Worm (Caenorhabditis elegans) whole organism, L4 larva: Measurements from ENCODE around the gene C47D12.4.

Experiments
- D1046.2 ChIP-seq: fragments of 200-800 bp; sonication (Bioruptor generic); IDR thresholded peaks from 2 replicates; pipeline ENCODE4 v1.3.6; 2022; ENCODE audit warnings: missing genetic modification characterization, missing compliant biosample characterization
- F44E2.7 ChIP-seq: fragments of 200-800 bp; sonication (Bioruptor generic); IDR thresholded peaks from 2 replicates; pipeline ENCODE4 v2.1.2; 2022; ENCODE audit warnings: missing genetic modification characterization, missing compliant biosample characterization
- F49E8.2 ChIP-seq: sonication (generic microtip); optimal IDR thresholded peaks from 2 replicates; lab custom pipeline; 2016; ENCODE audit warnings: missing compliant biosample characterization, mild to moderate bottlenecking, missing genetic modification characterization, borderline replicate concordance
- T26A8.4 ChIP-seq: fragments of 200-800 bp; sonication (Bioruptor generic); IDR thresholded peaks from 2 replicates; pipeline ENCODE4 v1.3.6; 2022; ENCODE audit warnings: missing genetic modification characterization, missing compliant biosample characterization
- aly-2 ChIP-seq: sonication (generic microtip); optimal IDR thresholded peaks from 2 replicates; lab custom pipeline; 2018; ENCODE audit warnings: missing biosample characterization, missing genetic modification characterization
- ama-1 ChIP-seq: fragments of 150-350 bp; optimal IDR thresholded peaks from 2 replicates; lab custom pipeline; 2014; ENCODE audit warnings: inconsistent platforms, mixed read lengths
- arid-1 ChIP-seq: fragments of 200-800 bp; sonication (Bioruptor generic); conservative IDR thresholded peaks from 2 replicates; pipeline ENCODE4 v1.3.6; 2022; ENCODE audit warnings: missing genetic modification reagents, missing genetic modification characterization, missing compliant biosample characterization
- ceh-20 ChIP-seq: fragments of 200-800 bp; sonication (Bioruptor generic); IDR thresholded peaks from 2 replicates; pipeline ENCODE4 v1.3.6; 2022; ENCODE audit warnings: missing genetic modification reagents, missing genetic modification characterization, missing compliant biosample characterization
- ceh-44 ChIP-seq: fragments of 200-800 bp; sonication (Bioruptor generic); IDR thresholded peaks from 2 replicates; pipeline ENCODE4 v1.3.6; 2022; ENCODE audit warnings: missing genetic modification reagents, missing genetic modification characterization, missing compliant biosample characterization
- ces-1 ChIP-seq: fragments of 150-350 bp; sonication (generic microtip); optimal IDR thresholded peaks from 4 replicates; lab custom pipeline; 2014; ENCODE audit warnings: missing biosample characterization, missing genetic modification reagents, missing genetic modification characterization
- ctbp-1 ChIP-seq: fragments of 200-800 bp; sonication (Bioruptor generic); IDR thresholded peaks from 2 replicates; pipeline ENCODE4 v1.3.6; 2022; ENCODE audit warnings: missing genetic modification reagents, missing genetic modification characterization, missing compliant biosample characterization
- daf-12 ChIP-seq: fragments of 150-350 bp; optimal IDR thresholded peaks from 2 replicates; lab custom pipeline; 2014; ENCODE audit warnings: missing biosample characterization, missing genetic modification reagents, missing genetic modification characterization
- daf-19 ChIP-seq: fragments of 200-800 bp; sonication (Bioruptor generic); conservative IDR thresholded peaks from 2 replicates; pipeline ENCODE4 v1.3.6; 2022; ENCODE audit warnings: missing genetic modification characterization, missing compliant biosample characterization
- dmd-6 ChIP-seq: fragments of 200-800 bp; sonication (Bioruptor generic); IDR thresholded peaks from 2 replicates; pipeline ENCODE4 v1.3.6; 2022; ENCODE audit warnings: missing genetic modification reagents, missing genetic modification characterization, missing compliant biosample characterization
- dmd-8 ChIP-seq: fragments of 200-800 bp; sonication (Bioruptor generic); IDR thresholded peaks from 2 replicates; pipeline ENCODE4 v1.3.6; 2022; ENCODE audit warnings: missing genetic modification characterization, missing compliant biosample characterization
- dmd-9 ChIP-seq: fragments of 200-800 bp; sonication (Bioruptor generic); IDR thresholded peaks from 2 replicates; pipeline ENCODE4 v1.3.6; 2022; ENCODE audit warnings: missing genetic modification reagents, missing genetic modification characterization, missing compliant biosample characterization
- dpl-1 ChIP-seq: fragments of 150-350 bp; optimal IDR thresholded peaks from 2 replicates; lab custom pipeline; 2014; ENCODE audit warnings: missing biosample characterization, missing genetic modification reagents, missing genetic modification characterization
- duxl-1 ChIP-seq: sonication (generic microtip); optimal IDR thresholded peaks from 2 replicates; lab custom pipeline; 2016; ENCODE audit warnings: mild to moderate bottlenecking, missing genetic modification characterization, moderate library complexity, missing compliant biosample characterization; ENCODE audit not compliant: poor library complexity
- egl-27 ChIP-seq: sonication (generic microtip); optimal IDR thresholded peaks from 3 replicates; lab custom pipeline; 2017; ENCODE audit warnings: missing biosample characterization, missing genetic modification reagents, missing genetic modification characterization
- fos-1 ChIP-seq: fragments of 150-350 bp; optimal IDR thresholded peaks from 2 replicates; lab custom pipeline; 2014; ENCODE audit warnings: missing biosample characterization, missing genetic modification characterization
- hlh-11 ChIP-seq: fragments of 200-800 bp; sonication (Bioruptor generic); optimal IDR thresholded peaks from 2 replicates; lab custom pipeline; 2018; ENCODE audit warnings: mild to moderate bottlenecking, missing genetic modification characterization, missing compliant biosample characterization
- hlh-30 ChIP-seq: sonication (generic microtip); optimal IDR thresholded peaks from 2 replicates; lab custom pipeline; 2017; ENCODE audit warnings: antibody characterized with exemption, mild to moderate bottlenecking, missing genetic modification characterization, missing compliant biosample characterization; ENCODE audit not compliant: insufficient read depth
- lim-7 ChIP-seq: fragments of 200-800 bp; sonication (Bioruptor generic); IDR thresholded peaks from 2 replicates; pipeline ENCODE4 v1.3.6; 2022; ENCODE audit warnings: missing genetic modification characterization, missing compliant biosample characterization
- lin-1 ChIP-seq: fragments of 200-800 bp; sonication (Bioruptor generic); IDR thresholded peaks from 2 replicates; pipeline ENCODE4 v1.3.6; 2022; ENCODE audit warnings: missing genetic modification reagents, missing genetic modification characterization, missing compliant biosample characterization
- lin-15B ChIP-seq: fragments of 150-350 bp; sonication (generic microtip); optimal IDR thresholded peaks from 3 replicates; lab custom pipeline; 2014; ENCODE audit warnings: missing biosample characterization, missing genetic modification characterization
- lin-29 ChIP-seq: fragments of 200-800 bp; sonication (Bioruptor generic); IDR thresholded peaks from 2 replicates; pipeline ENCODE4 v1.3.6; 2022; ENCODE audit warnings: missing genetic modification reagents, missing genetic modification characterization, missing compliant biosample characterization
- lsy-2 ChIP-seq, 2 experiments: fragments of 150-350 bp in 1 of 2; sonication (generic microtip) in 1 of 2; optimal IDR thresholded peaks; 2 replicates each; lab custom pipeline; 2014 to 2017; ENCODE audit warnings: missing biosample characterization in 2 of 2, missing genetic modification characterization in 2 of 2
- madf-9 ChIP-seq: fragments of 200-800 bp; sonication (Bioruptor generic); conservative IDR thresholded peaks from 2 replicates; pipeline ENCODE4 v1.3.6; 2022; ENCODE audit warnings: missing genetic modification reagents, missing genetic modification characterization, missing compliant biosample characterization
- mdt-29 ChIP-seq: fragments of 200-800 bp; sonication (Bioruptor generic); IDR thresholded peaks from 2 replicates; pipeline ENCODE4 v1.3.6; 2022; ENCODE audit warnings: missing genetic modification reagents, missing genetic modification characterization, missing compliant biosample characterization
- mes-2 ChIP-seq: sonication (generic microtip); optimal IDR thresholded peaks from 2 replicates; lab custom pipeline; 2016; ENCODE audit warnings: missing genotype, mild to moderate bottlenecking, missing genetic modification characterization, missing compliant biosample characterization; ENCODE audit not compliant: poor library complexity, severe bottlenecking
- mxl-3 ChIP-seq: fragments of 200-800 bp; sonication (Bioruptor generic); optimal IDR thresholded peaks from 2 replicates; lab custom pipeline; 2018; ENCODE audit warnings: mild to moderate bottlenecking, missing genetic modification characterization, missing compliant biosample characterization
- nhr-10 ChIP-seq: fragments of 150-350 bp; optimal IDR thresholded peaks from 2 replicates; lab custom pipeline; 2014; ENCODE audit warnings: missing biosample characterization, missing genetic modification characterization
- nhr-11 ChIP-seq: fragments of 150-350 bp; optimal IDR thresholded peaks from 2 replicates; lab custom pipeline; 2014; ENCODE audit warnings: missing biosample characterization, missing genetic modification characterization
- nhr-237 ChIP-seq: sonication (generic microtip); optimal IDR thresholded peaks from 2 replicates; lab custom pipeline; 2017; ENCODE audit warnings: missing biosample characterization, missing genetic modification characterization
- nhr-41 ChIP-seq: fragments of 200-800 bp; sonication (Bioruptor generic); IDR thresholded peaks from 2 replicates; pipeline ENCODE4 v1.3.6; 2022; ENCODE audit warnings: missing genetic modification reagents, missing genetic modification characterization, missing compliant biosample characterization
- nhr-48 ChIP-seq: sonication (generic microtip); optimal IDR thresholded peaks from 2 replicates; lab custom pipeline; 2016; ENCODE audit warnings: mild to moderate bottlenecking, missing genetic modification characterization, missing compliant biosample characterization
- nhr-6 ChIP-seq: fragments of 150-350 bp; optimal IDR thresholded peaks from 2 replicates; lab custom pipeline; 2014; ENCODE audit warnings: missing biosample characterization, missing genetic modification characterization
- nhr-77 ChIP-seq: fragments of 150-350 bp; optimal IDR thresholded peaks from 2 replicates; lab custom pipeline; 2014; ENCODE audit warnings: missing biosample characterization, missing genetic modification characterization
- pha-4 ChIP-seq, 2 experiments: fragments of 150-350 bp in 1 of 2; fragments of 200-800 bp in 1 of 2; sonication (Bioruptor generic) in 1 of 2; IDR thresholded peaks in 1 of 2; optimal IDR thresholded peaks in 1 of 2; 2 replicates each; pipeline versions ENCODE4 v1.3.6 to Lab custom; 2014 to 2022; ENCODE audit warnings: missing genetic modification characterization in 2 of 2, missing genetic modification reagents in 2 of 2, missing biosample characterization in 1 of 2, missing compliant biosample characterization in 1 of 2
- php-3 ChIP-seq: fragments of 200-800 bp; sonication (Bioruptor generic); IDR thresholded peaks from 2 replicates; pipeline ENCODE4 v1.3.6; 2022; ENCODE audit warnings: missing genetic modification reagents, missing genetic modification characterization, missing compliant biosample characterization
- pqm-1 ChIP-seq: sonication (generic microtip); optimal IDR thresholded peaks from 2 replicates; lab custom pipeline; 2017; ENCODE audit warnings: missing biosample characterization, missing genetic modification characterization
- rbr-2 ChIP-seq: sonication (generic microtip); optimal IDR thresholded peaks from 2 replicates; lab custom pipeline; 2016; ENCODE audit warnings: missing genotype, missing genetic modification characterization, missing compliant biosample characterization
- set-16 ChIP-seq: fragments of 200-800 bp; sonication (Bioruptor generic); IDR thresholded peaks from 2 replicates; pipeline ENCODE4 v1.3.6; 2022; ENCODE audit warnings: missing genetic modification reagents, missing genetic modification characterization, missing compliant biosample characterization
- skn-1 ChIP-seq: fragments of 150-350 bp; optimal IDR thresholded peaks from 2 replicates; lab custom pipeline; 2014; ENCODE audit warnings: missing biosample characterization, missing genetic modification characterization
- unc-130 ChIP-seq: sonication (generic microtip); optimal IDR thresholded peaks from 2 replicates; lab custom pipeline; 2016; ENCODE audit warnings: missing genetic modification reagents, missing genetic modification characterization, missing compliant biosample characterization
- unc-62 ChIP-seq, 3 experiments: fragments of 150-350 bp in 1 of 3; sonication (generic microtip); optimal IDR thresholded peaks in 2 of 3; peaks in 1 of 3; 1 replicate in 1 of 3; 2 replicates in 2 of 3; lab custom pipeline; 2014 to 2017; ENCODE audit warnings: missing biosample characterization in 3 of 3, missing genetic modification characterization in 3 of 3, missing genetic modification reagents in 3 of 3, missing genotype in 1 of 3
- vab-7 ChIP-seq: fragments of 200-800 bp; sonication (Bioruptor generic); IDR thresholded peaks from 2 replicates; pipeline ENCODE4 v1.3.6; 2022; ENCODE audit warnings: missing genetic modification reagents, missing genetic modification characterization, missing compliant biosample characterization
- zfp-2 ChIP-seq: sonication (generic microtip); optimal IDR thresholded peaks from 2 replicates; lab custom pipeline; 2016; ENCODE audit warnings: mild to moderate bottlenecking, missing genetic modification characterization, missing compliant biosample characterization
- zip-2 ChIP-seq: fragments of 150-350 bp; optimal IDR thresholded peaks from 2 replicates; lab custom pipeline; 2014; ENCODE audit warnings: missing biosample characterization, missing genetic modification characterization
- ztf-11 ChIP-seq: fragments of 150-350 bp; optimal IDR thresholded peaks from 2 replicates; lab custom pipeline; 2014; ENCODE audit warnings: missing biosample characterization, missing genetic modification characterization

Gene C47D12.4

ce11 chrII:11635745-11636161 is 45.8 kb upstream of the C47D12.4 start (continued):
- peak; percentile 80 for TF ChIP-seq rbr-2 (tag; lab: Kevin White, UChicago)
- TF ChIP-seq php-3 (GFP tag; lab: Robert Waterston, UW), result 0 out of 2 replicates have a peak, but pooled peaks have one; percentile 45
- TF ChIP-seq nhr-237 (tag; lab: Kevin White, UChicago), result peak; percentile 9
- peak; percentile 60; the same call in 1 of the 2 replicates for TF ChIP-seq dmd-9 (GFP tag; lab: Robert Waterston, UW)
- TF ChIP-seq set-16 (GFP tag; lab: Robert Waterston, UW), result peak; percentile 49
- TF ChIP-seq egl-27 (tag; lab: Kevin White, UChicago), result no peak
- TF ChIP-seq T26A8.4 (GFP tag; lab: Robert Waterston, UW), result peak; percentile 75
- TF ChIP-seq mes-2 (tag; lab: Kevin White, UChicago), result peak; percentile 74
- TF ChIP-seq lin-29 (GFP tag; lab: Robert Waterston, UW), result no peak
- TF ChIP-seq dmd-8, result no peak
- peak; percentile 82 to 83 for TF ChIP-seq lsy-2 (tag; optimal IDR thresholded peaks at IDR 0.05; lab: Kevin White, UChicago)
- TF ChIP-seq vab-7, result no peak
- TF ChIP-seq nhr-77 (tag; lab: Kevin White, UChicago), result peak; percentile 90
- TF ChIP-seq daf-12 (tag; lab: Kevin White, UChicago), result no peak
- TF ChIP-seq pha-4 (GFP tag; IDR thresholded peaks at IDR 0.05; lab: Robert Waterston, UW), result peak; percentile 74; the same call in 1 of the 2 replicates
- peak; percentile 97 for TF ChIP-seq pha-4 (tag; optimal IDR thresholded peaks at IDR 0.05; lab: Kevin White, UChicago)
- TF ChIP-seq daf-19 (GFP tag; lab: Robert Waterston, UW), result no peak
- TF ChIP-seq arid-1, result peak; percentile 45
- no peak for TF ChIP-seq lin-15B (tag; lab: Kevin White, UChicago)
- no peak for TF ChIP-seq ceh-44 (GFP tag; lab: Robert Waterston, UW)
- TF ChIP-seq aly-2 (tag; lab: Kevin White, UChicago), result no peak
- TF ChIP-seq skn-1 (tag; lab: Kevin White, UChicago), result no peak
- 0 out of 2 replicates have a peak, but pooled peaks have one; percentile 30 for TF ChIP-seq ctbp-1 (GFP tag; lab: Robert Waterston, UW)
- 0 out of 2 replicates have a peak, but pooled peaks have one; percentile 15 for TF ChIP-seq lin-1 (GFP tag; lab: Robert Waterston, UW)
- 0 out of 2 replicates have a peak, but pooled peaks have one; percentile 21 for TF ChIP-seq F44E2.7 (GFP tag; lab: Robert Waterston, UW)
- no peak for TF ChIP-seq zip-2 (tag; lab: Kevin White, UChicago)
- TF ChIP-seq ceh-20 (GFP tag; lab: Robert Waterston, UW), result 0 out of 2 replicates have a peak, but pooled peaks have one; percentile 6
- no peak for TF ChIP-seq mdt-29
- no peak for TF ChIP-seq F49E8.2 (tag; lab: Kevin White, UChicago)
- TF ChIP-seq unc-130 (GFP tag; lab: Kevin White, UChicago), result no peak
- TF ChIP-seq ama-1 (lab: Kevin White, UChicago), result peak; percentile 88
- peak; percentile 86 for TF ChIP-seq nhr-11 (tag; lab: Kevin White, UChicago)
- peak; percentile 32 for TF ChIP-seq dpl-1
- TF ChIP-seq duxl-1 (tag; lab: Kevin White, UChicago), result peak; percentile 56
- TF ChIP-seq nhr-6 (tag; lab: Kevin White, UChicago), result peak; percentile 96
- TF ChIP-seq hlh-30 (tag; lab: Kevin White, UChicago), result peak; percentile 76
- peak; percentile 25 for TF ChIP-seq pqm-1 (tag; lab: Kevin White, UChicago)
- peak; percentile 85 for TF ChIP-seq dmd-6 (GFP tag; lab: Robert Waterston, UW)
- peak in 1 of 2 experiments; percentile 100 for TF ChIP-seq unc-62 (GFP tag; optimal IDR thresholded peaks at IDR 0.05 in 1 of 2; lab: Kevin White, UChicago)
- no peak for TF ChIP-seq unc-62 (tag; optimal IDR thresholded peaks at IDR 0.05; lab: Kevin White, UChicago)
- no peak for TF ChIP-seq D1046.2 (GFP tag; lab: Robert Waterston, UW)
- peak; percentile 78 for TF ChIP-seq mxl-3 (GFP tag; lab: Kevin White, UChicago)
- no peak for TF ChIP-seq nhr-41 (GFP tag; lab: Robert Waterston, UW)
- peak; percentile 14 for TF ChIP-seq ces-1 (GFP tag; lab: Kevin White, UChicago)
- TF ChIP-seq nhr-10 (tag; lab: Kevin White, UChicago), result peak; percentile 25
- TF ChIP-seq nhr-48 (tag; lab: Kevin White, UChicago), result peak; percentile 92
- TF ChIP-seq madf-9 (GFP tag; lab: Robert Waterston, UW), result no peak; the same call in 1 of the 2 replicates
- TF ChIP-seq fos-1 (tag; lab: Kevin White, UChicago), result peak; percentile 64
- TF ChIP-seq hlh-11 (tag; lab: Kevin White, UChicago), result peak; percentile 95
- 0 out of 2 replicates have a peak, but pooled peaks have one; percentile 4 for TF ChIP-seq lim-7 (GFP tag; lab: Robert Waterston, UW)
- no peak for TF ChIP-seq zfp-2
- no peak for TF ChIP-seq ztf-11
